Fruit fly (Drosophila melanogaster): Measurements from ENCODE around the gene CG34334.

dm6 chrX:22851289-22851688 is 21.3 kb upstream of the CG34334 start:
- TF ChIP-seq br (GFP tag; optimal IDR thresholded peaks at IDR 0.05): no peak
- no peak for TF ChIP-seq ey (GFP tag; optimal IDR thresholded peaks at IDR 0.05)
- TF ChIP-seq sv (GFP tag; optimal IDR thresholded peaks at IDR 0.05): no peak
- no peak for TF ChIP-seq Myc (optimal IDR thresholded peaks at IDR 0.05)
- no peak for TF ChIP-seq lola (GFP tag; optimal IDR thresholded peaks at IDR 0.05)
- no peak for TF ChIP-seq usp (GFP tag; optimal IDR thresholded peaks at IDR 0.05)
